Fruit fly (Drosophila melanogaster): ENCODE data around the gene CG14892.

Gene CG14892

DNA sequence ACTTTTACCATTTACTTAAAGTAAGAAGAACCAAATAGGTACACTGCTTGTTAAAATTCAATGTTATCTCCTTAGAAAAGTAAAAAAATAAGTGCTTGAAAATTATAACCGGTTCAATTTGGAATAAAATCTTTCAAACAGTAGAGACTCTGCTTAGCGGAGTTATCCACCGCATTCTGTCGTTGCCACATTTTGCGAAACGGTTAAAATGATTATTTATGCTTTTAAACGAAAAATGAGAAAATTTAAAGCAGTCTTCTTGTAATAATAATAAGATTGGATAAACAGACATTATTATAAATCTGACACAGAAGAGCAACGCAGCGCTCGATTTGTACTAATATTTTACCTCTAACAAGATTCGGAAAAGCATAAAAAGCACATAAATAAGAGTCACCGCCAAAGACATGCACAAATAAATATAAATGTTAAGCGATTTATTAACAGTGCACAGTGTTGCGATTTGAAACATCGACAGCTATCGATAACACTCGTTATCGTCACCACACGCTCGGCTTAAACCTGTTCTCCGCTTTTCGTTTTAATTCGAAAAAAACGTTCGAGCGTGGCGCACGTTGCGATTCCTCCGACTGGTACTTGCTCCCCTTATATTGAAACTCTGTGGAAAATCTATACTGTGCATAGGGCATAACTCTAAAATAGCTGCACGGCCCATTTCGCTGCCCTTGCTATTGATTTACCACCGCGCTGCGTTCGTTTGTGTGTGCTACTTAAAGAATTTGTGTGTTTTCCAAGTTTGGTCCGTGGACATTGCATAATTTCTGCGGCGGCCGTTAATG, 30.7 kb downstream of the CG14892 start, which contains the start of gene Fas1 (continued):
- peak; percentile 93 for TF ChIP-seq pita (GFP tag; optimal IDR thresholded peaks at IDR 0.05)
- peak; percentile 89 for TF ChIP-seq stwl (tag; optimal IDR thresholded peaks at IDR 0.05)
- TF ChIP-seq CG10431 (GFP tag; optimal IDR thresholded peaks at IDR 0.05): no peak
- TF ChIP-seq trh (GFP tag; optimal IDR thresholded peaks at IDR 0.05): no peak
- TF ChIP-seq sr (GFP tag; IDR thresholded peaks at IDR 0.05): 0 out of 3 replicates have a peak, but pooled peaks have one; percentile 4
- TF ChIP-seq CG9437 (GFP tag; optimal IDR thresholded peaks at IDR 0.05): no peak
- TF ChIP-seq CG13287 (GFP tag; IDR thresholded peaks at IDR 0.05; ENCODE audit: partially characterized antibody): peak; percentile 71
- no peak for TF ChIP-seq CG18476 (GFP tag; optimal IDR thresholded peaks at IDR 0.05)
- TF ChIP-seq ase (GFP tag; IDR thresholded peaks at IDR 0.05): no peak
- no peak for TF ChIP-seq pan (optimal IDR thresholded peaks at IDR 0.05)
- TF ChIP-seq pan (GFP tag; optimal IDR thresholded peaks at IDR 0.05 in 1 of 2, IDR thresholded peaks at IDR 0.05 in 1 of 2): no peak
- no peak for TF ChIP-seq slp2 (GFP tag; optimal IDR thresholded peaks at IDR 0.05)
- no peak for TF ChIP-seq tgo (GFP tag; IDR thresholded peaks at IDR 0.05)
- no peak for TF ChIP-seq gce (GFP tag; IDR thresholded peaks at IDR 0.05)
- TF ChIP-seq CG1832 (GFP tag; optimal IDR thresholded peaks at IDR 0.05): no peak
- peak; percentile 76 for TF ChIP-seq BEAF-32 (GFP tag; optimal IDR thresholded peaks at IDR 0.05)
- TF ChIP-seq CG8765 (GFP tag; IDR thresholded peaks at IDR 0.05): no peak
- TF ChIP-seq crol (GFP tag; IDR thresholded peaks at IDR 0.05): no peak
- no peak for TF ChIP-seq Mes4 (GFP tag; optimal IDR thresholded peaks at IDR 0.05)
- no peak for TF ChIP-seq p53 (GFP tag; optimal IDR thresholded peaks at IDR 0.05)
- no peak for TF ChIP-seq wek (GFP tag; optimal IDR thresholded peaks at IDR 0.05)
- no peak for TF ChIP-seq caup (GFP tag; optimal IDR thresholded peaks at IDR 0.05; ENCODE audit: severe bottlenecking)
- TF ChIP-seq CG10366 (GFP tag; IDR thresholded peaks at IDR 0.05): no peak
- TF ChIP-seq Dfd (GFP tag; optimal IDR thresholded peaks at IDR 0.05): no peak
- no peak for TF ChIP-seq CG3726 (GFP tag; IDR thresholded peaks at IDR 0.05)
- no peak for TF ChIP-seq Mad (GFP tag; optimal IDR thresholded peaks at IDR 0.05)
- no peak for TF ChIP-seq rib (GFP tag; IDR thresholded peaks at IDR 0.05)
- no peak for TF ChIP-seq CG4617 (GFP tag; optimal IDR thresholded peaks at IDR 0.05; ENCODE audit: borderline replicate concordance)
- no peak for TF ChIP-seq sim (GFP tag; IDR thresholded peaks at IDR 0.05)
- no peak for TF ChIP-seq CG9727 (GFP tag; optimal IDR thresholded peaks at IDR 0.05)
- TF ChIP-seq CG10267 (tag; optimal IDR thresholded peaks at IDR 0.05): peak; percentile 64
- no peak for TF ChIP-seq C15 (GFP tag; IDR thresholded peaks at IDR 0.05)
- no peak for TF ChIP-seq schlank (tag; optimal IDR thresholded peaks at IDR 0.05)
- TF ChIP-seq chm (GFP tag; IDR thresholded peaks at IDR 0.05): peak; percentile 54; the same call in 1 of the 2 replicates
- no peak for TF ChIP-seq NC2α (GFP tag; optimal IDR thresholded peaks at IDR 0.05)
- TF ChIP-seq Sry-β (GFP tag; optimal IDR thresholded peaks at IDR 0.05): peak; percentile 69
- peak; percentile 65; the same call in 1 of the 3 replicates for TF ChIP-seq ci (GFP tag; IDR thresholded peaks at IDR 0.05)
- TF ChIP-seq emc (GFP tag; optimal IDR thresholded peaks at IDR 0.05): no peak
- no peak for TF ChIP-seq Hr78 (GFP tag; optimal IDR thresholded peaks at IDR 0.05)
- TF ChIP-seq vvl (GFP tag; IDR thresholded peaks at IDR 0.05): peak; percentile 61
- no peak for TF ChIP-seq bigmax (GFP tag; optimal IDR thresholded peaks at IDR 0.05)
- no peak for TF ChIP-seq mam (GFP tag; optimal IDR thresholded peaks at IDR 0.05)
- TF ChIP-seq tll (GFP tag; optimal IDR thresholded peaks at IDR 0.05): no peak
- no peak for TF ChIP-seq CG32772 (GFP tag; IDR thresholded peaks at IDR 0.05)
- TF ChIP-seq Nf-YC (tag; optimal IDR thresholded peaks at IDR 0.05): no peak
- no peak for TF ChIP-seq Ravus (GFP tag; IDR thresholded peaks at IDR 0.05)
- TF ChIP-seq CG9609 (GFP tag; optimal IDR thresholded peaks at IDR 0.05): no peak
- no peak for TF ChIP-seq Awh (GFP tag; IDR thresholded peaks at IDR 0.05)
- TF ChIP-seq Bteb2 (GFP tag; optimal IDR thresholded peaks at IDR 0.05): no peak
- TF ChIP-seq H2.0 (GFP tag; IDR thresholded peaks at IDR 0.05): no peak
